Worm (Caenorhabditis elegans): ENCODE measurements around the gene txt-17.
"Not testable (repeated sequence)": the region's sequence is repeated elsewhere in the genome, so short reads cannot be mapped to it uniquely, and the experiment has no call there.

txt-17 gene

DNA sequence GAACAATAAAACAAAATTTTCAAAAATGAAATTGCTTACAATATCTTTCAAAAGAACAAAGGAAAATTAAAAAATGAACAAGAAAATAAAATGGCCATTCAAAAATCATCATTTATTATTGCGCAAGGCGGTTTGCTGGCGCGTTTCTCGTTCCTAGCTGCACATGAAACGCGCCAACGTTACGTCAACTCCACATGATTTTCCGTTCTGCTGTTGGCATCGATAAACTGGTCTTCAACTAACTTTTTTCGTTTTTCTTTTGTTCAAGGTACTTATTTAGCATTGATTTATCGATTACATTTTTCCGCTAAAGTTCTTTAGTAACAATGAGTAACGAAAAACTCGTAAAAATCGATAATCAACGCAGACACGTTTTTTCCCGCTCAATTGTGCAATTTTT, 7.4 kb upstream of the txt-17 start, which contains the start of the genes Y57E12AL.6 and Y57E12AL.1 (continued):
- TF ChIP-seq dmd-4 (tag; optimal IDR thresholded peaks at IDR 0.05), result no peak
- TF ChIP-seq unc-62 (GFP tag; optimal IDR thresholded peaks at IDR 0.05), result no peak
- no peak for TF ChIP-seq unc-39 (tag; optimal IDR thresholded peaks at IDR 0.05)
- no peak for TF ChIP-seq nhr-11 (tag; optimal IDR thresholded peaks at IDR 0.05)
- TF ChIP-seq lsy-2 (tag; optimal IDR thresholded peaks at IDR 0.05), result peak; percentile 67 to 89
- TF ChIP-seq nhr-77 (tag; optimal IDR thresholded peaks at IDR 0.05), result no peak
- TF ChIP-seq gmeb-1 (tag; optimal IDR thresholded peaks at IDR 0.05), result peak; percentile 86
- peak; percentile 88 for TF ChIP-seq sma-9 (GFP tag; optimal IDR thresholded peaks at IDR 0.05)
- no peak for TF ChIP-seq sma-9 (tag; optimal IDR thresholded peaks at IDR 0.05)
- TF ChIP-seq nhr-6 (tag; optimal IDR thresholded peaks at IDR 0.05), result peak; percentile 75
- TF ChIP-seq egl-27 (tag; optimal IDR thresholded peaks at IDR 0.05), result peak; percentile 49
- TF ChIP-seq mbf-1 (tag; optimal IDR thresholded peaks at IDR 0.05), result no peak
- TF ChIP-seq ztf-11 (tag; optimal IDR thresholded peaks at IDR 0.05), result no peak
- TF ChIP-seq crh-2 (tag; optimal IDR thresholded peaks at IDR 0.05), result peak; percentile 92
- TF ChIP-seq R02D3.7 (tag; optimal IDR thresholded peaks at IDR 0.05), result peak; percentile 7
- TF ChIP-seq blmp-1 (tag; optimal IDR thresholded peaks at IDR 0.05; ENCODE audit: insufficient read depth), result peak; percentile 36
- TF ChIP-seq C34F6.9 (tag; optimal IDR thresholded peaks at IDR 0.05), result peak; percentile 93
- TF ChIP-seq lin-39 (tag; optimal IDR thresholded peaks at IDR 0.05), result no peak
- no peak for TF ChIP-seq elt-3 (tag; optimal IDR thresholded peaks at IDR 0.05)

DNA sequence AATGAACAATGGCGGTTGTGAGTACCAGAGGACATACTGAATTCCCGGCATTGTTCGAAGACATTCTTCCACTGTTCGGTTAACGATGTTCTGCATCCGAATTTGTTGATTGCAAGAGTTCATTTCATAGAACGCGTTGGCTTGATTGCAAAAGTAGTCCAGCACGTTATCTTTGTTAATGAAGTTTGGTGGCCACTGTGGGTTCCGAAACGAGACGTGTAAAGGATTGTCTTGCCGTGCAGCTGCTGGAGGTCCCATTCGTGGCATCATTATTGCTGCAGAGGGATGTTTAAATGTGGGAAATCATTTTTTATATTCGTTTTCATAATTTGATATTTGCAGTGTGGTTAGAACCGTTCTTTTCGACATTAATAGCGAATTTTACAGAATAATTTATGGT, 6.3 kb upstream of the txt-17 start, which contains the start of gene mdt-6:
mdt-6 (minus strand) TSS at position 275 of the 400 bp plus-strand sequence.
- TF ChIP-seq aly-2 (tag; optimal IDR thresholded peaks at IDR 0.05), result no peak
- no peak for TF ChIP-seq lin-13 (GFP tag; optimal IDR thresholded peaks at IDR 0.05)
- no peak for TF ChIP-seq nhr-11 (tag; optimal IDR thresholded peaks at IDR 0.05)
- no peak for TF ChIP-seq lin-39 (tag; optimal IDR thresholded peaks at IDR 0.05)
- no peak for TF ChIP-seq unc-55 (GFP tag; optimal IDR thresholded peaks at IDR 0.05)
- no peak for TF ChIP-seq sma-3 (GFP tag; optimal IDR thresholded peaks at IDR 0.05)
- TF ChIP-seq fos-1 (tag; optimal IDR thresholded peaks at IDR 0.05), result no peak
- TF ChIP-seq nhr-23 (tag; optimal IDR thresholded peaks at IDR 0.05), result no peak
- no peak for TF ChIP-seq nhr-25 (tag; optimal IDR thresholded peaks at IDR 0.05)

DNA sequence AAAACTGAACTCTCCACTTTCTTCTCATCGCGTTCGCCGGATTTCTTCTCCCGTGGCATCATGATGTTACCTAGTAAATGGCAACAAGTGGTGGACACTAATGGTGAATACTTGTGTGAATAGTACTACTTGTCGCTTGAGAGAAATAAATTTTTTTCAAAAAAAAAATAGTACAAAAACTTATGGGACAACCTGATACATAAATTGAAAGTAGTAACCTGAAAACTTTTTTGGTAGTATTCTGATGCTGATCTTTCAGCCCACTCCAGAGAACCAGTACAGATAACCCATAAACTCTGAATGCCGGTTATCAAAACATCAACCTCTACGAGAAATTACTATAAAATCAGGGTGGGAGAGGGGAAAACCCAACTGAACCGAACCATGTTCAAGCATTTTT, 4.8 kb upstream of the txt-17 start, which contains the start of gene Y57E12AL.2:
Y57E12AL.2 (plus strand) TSS at position 301 of the 400 bp plus-strand sequence.
- TF ChIP-seq ceh-82 (tag; optimal IDR thresholded peaks at IDR 0.05); nhr-12 (tag; optimal IDR thresholded peaks at IDR 0.05); unc-62 (GFP tag; optimal IDR thresholded peaks at IDR 0.05): not testable (repeated sequence)

DNA sequence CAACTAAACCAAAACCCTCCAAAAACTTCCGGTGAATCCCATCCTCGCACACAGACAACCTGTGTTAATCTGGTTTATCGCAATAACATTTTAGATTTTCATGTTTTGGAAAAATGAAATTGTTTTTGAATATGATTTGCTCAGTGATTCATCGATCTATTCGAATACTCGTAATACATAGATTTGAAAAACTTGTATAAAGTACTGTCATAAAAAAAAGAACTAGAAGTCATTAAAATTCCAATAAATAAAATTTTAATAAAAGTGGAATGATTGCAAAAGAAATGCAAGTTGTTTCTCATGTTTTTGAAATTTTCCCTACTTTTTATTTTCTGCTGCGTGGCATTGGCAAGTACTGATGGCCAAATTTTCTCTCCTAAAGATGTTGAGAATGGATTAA, 1.6 kb upstream of the txt-17 start, which contains the start of gene spig-8:
spig-8 (plus strand) TSS at position 301 of the 400 bp plus-strand sequence.
- no peak for TF ChIP-seq lin-39 (tag; optimal IDR thresholded peaks at IDR 0.05)
- no peak for TF ChIP-seq nhr-12 (tag; optimal IDR thresholded peaks at IDR 0.05)
- no peak for TF ChIP-seq nhr-6 (tag; optimal IDR thresholded peaks at IDR 0.05)
- no peak for TF ChIP-seq lsy-2 (tag; optimal IDR thresholded peaks at IDR 0.05)
- TF ChIP-seq nhr-237 (tag; optimal IDR thresholded peaks at IDR 0.05), result no peak
- TF ChIP-seq snpc-4 (tag; optimal IDR thresholded peaks at IDR 0.05), result no peak
- no peak for TF ChIP-seq zag-1 (tag; optimal IDR thresholded peaks at IDR 0.05)
- TF ChIP-seq blmp-1 (tag; optimal IDR thresholded peaks at IDR 0.05; ENCODE audit: insufficient read depth), result no peak
- TF ChIP-seq dmd-4 (tag; optimal IDR thresholded peaks at IDR 0.05), result no peak
- no peak for TF ChIP-seq C34F6.9 (tag; optimal IDR thresholded peaks at IDR 0.05)
- no peak for TF ChIP-seq gmeb-1 (tag; optimal IDR thresholded peaks at IDR 0.05)
- no peak for TF ChIP-seq alr-1 (tag; optimal IDR thresholded peaks at IDR 0.05)
- no peak for TF ChIP-seq elt-1 (tag; optimal IDR thresholded peaks at IDR 0.05)
- no peak for TF ChIP-seq ama-1 (optimal IDR thresholded peaks at IDR 0.05)
- TF ChIP-seq unc-62 (GFP tag; optimal IDR thresholded peaks at IDR 0.05), result no peak

DNA sequence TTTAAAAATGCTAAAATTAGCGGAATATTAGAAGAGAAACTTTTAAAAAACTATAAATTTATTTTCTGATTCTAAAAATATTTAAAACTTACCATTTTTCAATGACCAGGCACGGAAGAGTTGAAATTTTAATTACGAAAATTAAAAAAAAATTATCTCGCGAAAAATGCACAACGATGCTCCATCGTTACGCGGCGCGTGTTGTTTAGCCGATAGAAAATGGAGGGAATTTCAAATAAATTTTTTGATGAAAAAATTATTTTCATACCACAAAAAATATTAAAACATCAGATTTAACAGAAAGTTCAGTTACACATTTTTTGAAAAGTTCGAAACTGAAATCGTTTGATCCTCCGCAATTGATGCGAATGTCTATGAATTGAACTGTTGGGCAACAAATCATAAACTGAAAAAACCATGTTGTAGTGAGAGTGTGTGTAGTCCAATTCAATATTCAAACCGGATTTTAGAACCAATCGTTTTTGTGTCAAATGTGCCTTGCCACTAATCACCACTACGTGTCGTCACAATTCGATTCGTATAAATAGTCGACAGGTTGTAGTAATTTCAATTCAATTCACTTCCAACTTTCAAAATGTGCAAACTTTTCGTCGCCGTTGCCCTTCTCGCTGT, 1.8 kb downstream of the txt-17 start, which contains the start of the genes tofu-2 and spig-1:
tofu-2 (minus strand) TSS at position 116 of the 633 bp plus-strand sequence.
spig-1 (plus strand) TSS at position 583 of the 633 bp plus-strand sequence.
- TF ChIP-seq ceh-16 (tag; optimal IDR thresholded peaks at IDR 0.05), result no peak
- no peak for TF ChIP-seq mdl-1 (tag; optimal IDR thresholded peaks at IDR 0.05)
- no peak for TF ChIP-seq ztf-11 (tag; optimal IDR thresholded peaks at IDR 0.05)
- TF ChIP-seq C34F6.9 (tag; optimal IDR thresholded peaks at IDR 0.05), result no peak
- no peak for TF ChIP-seq nhr-23 (tag; optimal IDR thresholded peaks at IDR 0.05)
- TF ChIP-seq mbf-1 (tag; optimal IDR thresholded peaks at IDR 0.05), result no peak
- no peak for TF ChIP-seq F13H6.1 (tag; optimal IDR thresholded peaks at IDR 0.05)
